Worm (Caenorhabditis elegans) whole organism, L2 larva: ENCODE data around the gene moc-2.

Experiments
- C34F6.9 ChIP-seq: fragments of 150-350 bp; optimal IDR thresholded peaks from 2 replicates; lab custom pipeline; 2014; ENCODE audit warnings: missing biosample characterization, missing genetic modification characterization
- R02D3.7 ChIP-seq: fragments of 150-350 bp; optimal IDR thresholded peaks from 2 replicates; lab custom pipeline; 2014; ENCODE audit warnings: missing biosample characterization, missing genetic modification characterization
- Y55F3AM.14 ChIP-seq: fragments of 200-800 bp; sonication (Bioruptor generic); optimal IDR thresholded peaks from 2 replicates; lab custom pipeline; 2018; ENCODE audit warnings: mild to moderate bottlenecking, missing genetic modification characterization, missing compliant biosample characterization
- ZK546.5 ChIP-seq: sonication (generic microtip); optimal IDR thresholded peaks from 2 replicates; lab custom pipeline; 2017; ENCODE audit warnings: missing biosample characterization, missing genetic modification characterization
- alr-1 ChIP-seq: fragments of 150-350 bp; optimal IDR thresholded peaks from 2 replicates; lab custom pipeline; 2014; ENCODE audit warnings: missing biosample characterization, missing genetic modification characterization
- ceh-16 ChIP-seq: fragments of 150-350 bp; optimal IDR thresholded peaks from 2 replicates; lab custom pipeline; 2014; ENCODE audit warnings: missing biosample characterization, missing genetic modification characterization
- crh-2 ChIP-seq: sonication (generic microtip); optimal IDR thresholded peaks from 2 replicates; lab custom pipeline; 2017; ENCODE audit warnings: missing biosample characterization, missing genetic modification characterization
- egl-27 ChIP-seq: sonication (generic microtip); optimal IDR thresholded peaks from 3 replicates; lab custom pipeline; 2017; ENCODE audit warnings: missing biosample characterization, missing genetic modification reagents, missing genetic modification characterization
- elt-1 ChIP-seq: fragments of 150-350 bp; optimal IDR thresholded peaks from 2 replicates; lab custom pipeline; 2014; ENCODE audit warnings: missing biosample characterization, missing genetic modification characterization
- elt-3 ChIP-seq: sonication (generic microtip); optimal IDR thresholded peaks from 2 replicates; lab custom pipeline; 2017; ENCODE audit warnings: missing biosample characterization, missing genetic modification characterization
- fos-1 ChIP-seq: fragments of 150-350 bp; optimal IDR thresholded peaks from 2 replicates; lab custom pipeline; 2014; ENCODE audit warnings: missing biosample characterization, missing genetic modification characterization
- gmeb-1 ChIP-seq: fragments of 150-350 bp; optimal IDR thresholded peaks from 2 replicates; lab custom pipeline; 2014; ENCODE audit warnings: missing biosample characterization, missing genetic modification characterization
- lin-11 ChIP-seq: fragments of 150-350 bp; sonication (generic microtip); optimal IDR thresholded peaks from 2 replicates; lab custom pipeline; 2014; ENCODE audit warnings: missing biosample characterization, missing genetic modification characterization, inconsistent platforms, mixed read lengths
- lin-39 ChIP-seq: fragments of 150-350 bp; optimal IDR thresholded peaks from 2 replicates; lab custom pipeline; 2014; ENCODE audit warnings: missing biosample characterization, missing genetic modification reagents, missing genetic modification characterization
- lsy-2 ChIP-seq, 2 experiments: fragments of 150-350 bp in 1 of 2; sonication (generic microtip) in 1 of 2; optimal IDR thresholded peaks; 2 replicates each; lab custom pipeline; 2014 to 2017; ENCODE audit warnings: missing biosample characterization in 2 of 2, missing genetic modification characterization in 2 of 2
- mab-5 ChIP-seq: fragments of 150-350 bp; optimal IDR thresholded peaks from 2 replicates; lab custom pipeline; 2014; ENCODE audit warnings: missing biosample characterization, missing genetic modification characterization
- mdl-1 ChIP-seq, 2 experiments: fragments of 150-350 bp in 1 of 2; sonication (generic microtip) in 1 of 2; optimal IDR thresholded peaks; 2 replicates each; lab custom pipeline; 2017; ENCODE audit warnings: missing biosample characterization in 2 of 2, missing genetic modification characterization in 2 of 2
- nhr-10 ChIP-seq: sonication (generic microtip); optimal IDR thresholded peaks from 2 replicates; lab custom pipeline; 2017; ENCODE audit warnings: missing biosample characterization, missing genetic modification characterization
- nhr-11 ChIP-seq: fragments of 150-350 bp; optimal IDR thresholded peaks from 2 replicates; lab custom pipeline; 2014; ENCODE audit warnings: missing biosample characterization, missing genetic modification characterization
- nhr-12 ChIP-seq: fragments of 150-350 bp; optimal IDR thresholded peaks from 2 replicates; lab custom pipeline; 2014; ENCODE audit warnings: missing biosample characterization, missing genetic modification characterization
- nhr-129 ChIP-seq: fragments of 150-350 bp; optimal IDR thresholded peaks from 2 replicates; lab custom pipeline; 2014; ENCODE audit warnings: missing biosample characterization, missing genetic modification characterization
- nhr-21 ChIP-seq: fragments of 150-350 bp; optimal IDR thresholded peaks from 2 replicates; lab custom pipeline; 2014; ENCODE audit warnings: missing biosample characterization, missing genetic modification characterization
- nhr-23 ChIP-seq: fragments of 150-350 bp; optimal IDR thresholded peaks from 2 replicates; lab custom pipeline; 2014; ENCODE audit warnings: missing biosample characterization, missing genetic modification reagents, missing genetic modification characterization
- nhr-25 ChIP-seq: fragments of 150-350 bp; sonication (generic microtip); optimal IDR thresholded peaks from 3 replicates; lab custom pipeline; 2014; ENCODE audit warnings: missing biosample characterization, missing genetic modification characterization
- nhr-6 ChIP-seq: fragments of 150-350 bp; optimal IDR thresholded peaks from 2 replicates; lab custom pipeline; 2014; ENCODE audit warnings: missing biosample characterization, missing genetic modification characterization
- nhr-77 ChIP-seq: fragments of 150-350 bp; optimal IDR thresholded peaks from 2 replicates; lab custom pipeline; 2014; ENCODE audit warnings: missing biosample characterization, missing genetic modification characterization
- peb-1 ChIP-seq: fragments of 150-350 bp; optimal IDR thresholded peaks from 2 replicates; lab custom pipeline; 2014; ENCODE audit warnings: missing biosample characterization, missing genetic modification characterization
- sem-4 ChIP-seq: fragments of 150-350 bp; optimal IDR thresholded peaks from 2 replicates; lab custom pipeline; 2014; ENCODE audit warnings: missing biosample characterization, missing genetic modification reagents, missing genetic modification characterization
- skn-1 ChIP-seq: sonication (generic microtip); optimal IDR thresholded peaks from 2 replicates; lab custom pipeline; 2017; ENCODE audit warnings: missing biosample characterization, missing genetic modification characterization
- sma-3 ChIP-seq: sonication (generic microtip); optimal IDR thresholded peaks from 2 replicates; lab custom pipeline; 2016; ENCODE audit warnings: missing genetic modification reagents, missing genetic modification characterization, missing compliant biosample characterization
- sma-9 ChIP-seq, 2 experiments: fragments of 150-350 bp in 1 of 2; sonication (generic microtip) in 1 of 2; optimal IDR thresholded peaks; 2 replicates each; lab custom pipeline; 2014 to 2016; ENCODE audit warnings: missing genetic modification characterization in 2 of 2, mild to moderate bottlenecking in 1 of 2, missing biosample characterization in 1 of 2, missing compliant biosample characterization in 1 of 2, missing genetic modification reagents in 1 of 2, moderate library complexity in 1 of 2
- snpc-4 ChIP-seq: fragments of 150-350 bp; optimal IDR thresholded peaks from 2 replicates; lab custom pipeline; 2014; ENCODE audit warnings: missing biosample characterization, missing genetic modification characterization
- unc-39 ChIP-seq: fragments of 150-350 bp; optimal IDR thresholded peaks from 2 replicates; lab custom pipeline; 2014; ENCODE audit warnings: missing biosample characterization, missing genetic modification characterization
- unc-55 ChIP-seq: fragments of 150-350 bp; sonication (generic microtip); optimal IDR thresholded peaks from 3 replicates; lab custom pipeline; 2014; ENCODE audit warnings: missing biosample characterization, missing genetic modification reagents, missing genetic modification characterization
- unc-62 ChIP-seq: fragments of 150-350 bp; optimal IDR thresholded peaks from 2 replicates; lab custom pipeline; 2014; ENCODE audit warnings: missing biosample characterization, missing genetic modification reagents, missing genetic modification characterization
- zag-1 ChIP-seq: fragments of 150-350 bp; optimal IDR thresholded peaks from 2 replicates; lab custom pipeline; 2014; ENCODE audit warnings: missing biosample characterization, missing genetic modification characterization
- ztf-1 ChIP-seq: fragments of 200-800 bp; sonication (Bioruptor generic); conservative IDR thresholded peaks from 2 replicates; pipeline ENCODE4 v1.3.6; 2022; ENCODE audit warnings: missing genetic modification characterization, missing compliant biosample characterization
- ztf-11 ChIP-seq: sonication (generic microtip); optimal IDR thresholded peaks from 2 replicates; lab custom pipeline; 2017; ENCODE audit warnings: missing biosample characterization, missing genetic modification characterization
- ztf-4 ChIP-seq: fragments of 150-350 bp; optimal IDR thresholded peaks from 2 replicates; lab custom pipeline; 2014; ENCODE audit warnings: missing biosample characterization, missing genetic modification characterization

Gene moc-2

DNA sequence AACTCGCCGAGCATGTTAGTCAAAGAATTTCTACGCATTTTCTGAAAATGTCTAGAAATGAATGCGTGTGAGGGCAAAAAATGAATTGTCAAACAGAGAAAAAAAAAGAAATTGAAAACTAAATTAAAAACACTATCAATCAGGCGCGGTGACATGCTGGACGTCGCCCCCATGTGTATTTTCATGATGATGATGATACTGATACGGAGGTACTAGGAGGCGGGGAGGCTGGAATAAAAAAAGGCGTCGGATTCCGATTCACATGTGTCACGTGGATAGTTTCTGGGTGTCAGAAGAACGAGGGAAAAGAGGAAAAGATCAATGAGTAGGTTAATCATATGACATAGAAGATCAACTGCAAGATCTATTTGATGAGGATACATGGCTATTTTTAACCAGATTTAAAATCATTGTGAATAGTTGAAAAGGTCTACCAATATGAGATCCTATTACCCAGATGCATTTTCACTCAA lies 1.4 kb upstream of the moc-2 start, which contains the start of gene W01A11.7:
Gene W01A11.7 (minus strand): TSS at position 51 of the 473 bp plus-strand sequence.
- TF ChIP-seq nhr-23 (tag; lab: Kevin White, UChicago) (no peak), nhr-129 (tag; lab: Kevin White, UChicago) (peak; percentile 34), nhr-25 (tag; lab: Kevin White, UChicago) (peak; percentile 48), ZK546.5 (tag; lab: Kevin White, UChicago) (no peak), sma-9 (GFP tag; optimal IDR thresholded peaks at IDR 0.05; lab: Kevin White, UChicago) (peak; percentile 47), sma-9 (tag; optimal IDR thresholded peaks at IDR 0.05; lab: Kevin White, UChicago) (no peak), gmeb-1 (tag; lab: Kevin White, UChicago) (peak; percentile 34), sma-3 (GFP tag; lab: Kevin White, UChicago) (peak; percentile 78), nhr-11 (no peak), nhr-12 (tag; lab: Kevin White, UChicago) (no peak), ceh-16 (tag; lab: Kevin White, UChicago) (no peak), nhr-6 (tag; lab: Kevin White, UChicago) (no peak), unc-62 (GFP tag; lab: Kevin White, UChicago) (no peak), nhr-21 (tag; lab: Kevin White, UChicago) (peak; percentile 18)
- TF ChIP-seq, all 48 proteins: peak for 6

DNA sequence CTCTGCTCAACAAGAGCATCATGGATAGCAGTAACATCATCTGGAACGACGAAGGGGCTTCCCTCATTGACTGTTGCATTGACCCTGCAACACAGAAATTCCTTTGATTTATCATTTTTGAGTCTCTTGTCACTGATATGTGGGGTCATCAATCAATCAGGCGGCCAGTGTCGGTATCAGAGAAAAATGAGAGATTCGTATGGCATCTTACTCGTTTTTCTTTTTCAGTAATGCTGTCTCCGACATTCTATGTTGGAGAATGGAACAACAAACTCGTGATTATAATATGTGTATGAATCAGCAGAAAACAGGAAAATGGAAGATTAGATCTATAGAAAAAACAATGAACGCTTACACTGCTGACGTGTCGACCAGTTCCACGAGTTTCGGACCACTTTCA lies 823 bp downstream of the moc-2 start:
- TF ChIP-seq R02D3.7 (no peak), elt-3 (tag; lab: Kevin White, UChicago) (no peak), ceh-16 (tag; lab: Kevin White, UChicago) (no peak), unc-55 (GFP tag; lab: Kevin White, UChicago) (no peak), peb-1 (no peak), unc-39 (tag; lab: Kevin White, UChicago) (no peak), nhr-12 (tag; lab: Kevin White, UChicago) (no peak), mab-5 (tag; lab: Kevin White, UChicago) (peak; percentile 35), sma-9 (GFP tag; optimal IDR thresholded peaks at IDR 0.05; lab: Kevin White, UChicago) (peak; percentile 42), sma-9 (tag; optimal IDR thresholded peaks at IDR 0.05; lab: Kevin White, UChicago) (no peak), elt-1 (tag; lab: Kevin White, UChicago) (no peak), gmeb-1 (tag; lab: Kevin White, UChicago) (peak; percentile 9), nhr-11 (no peak), crh-2 (tag; lab: Kevin White, UChicago) (peak; percentile 12), nhr-25 (tag; lab: Kevin White, UChicago) (peak; percentile 56), nhr-129 (tag; lab: Kevin White, UChicago) (peak; percentile 43), sma-3 (GFP tag; lab: Kevin White, UChicago) (no peak), fos-1 (tag; lab: Kevin White, UChicago) (peak; percentile 6)

DNA sequence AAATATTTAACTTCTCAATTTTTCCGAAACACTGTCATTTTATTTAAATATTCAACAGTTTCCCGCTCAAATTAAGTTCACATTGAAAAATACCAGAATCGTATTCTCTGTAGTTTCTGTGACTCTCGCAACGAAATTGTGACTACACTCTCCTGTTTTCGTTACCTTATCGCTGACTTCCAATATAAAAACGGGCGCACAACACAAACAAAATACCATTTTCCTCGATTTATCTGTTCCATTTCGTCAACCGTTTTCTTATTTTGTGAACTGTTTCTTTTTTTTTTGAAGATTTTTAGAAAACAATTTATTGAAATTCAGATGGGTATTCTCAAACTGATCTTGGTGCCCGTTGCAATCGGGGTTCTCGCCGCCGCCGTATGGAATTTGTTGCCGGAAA lies 5.1 kb downstream of the moc-2 start, which contains the start of gene W01A11.1:
Gene W01A11.1 (plus strand): TSS at position 322 of the 400 bp plus-strand sequence.
- TF ChIP-seq unc-55 (GFP tag; lab: Kevin White, UChicago) (no peak), nhr-10 (tag; lab: Kevin White, UChicago) (no peak), ceh-16 (tag; lab: Kevin White, UChicago) (no peak), C34F6.9 (tag; lab: Kevin White, UChicago) (no peak), lsy-2 (tag; optimal IDR thresholded peaks at IDR 0.05; lab: Kevin White, UChicago) (no peak), unc-62 (GFP tag; lab: Kevin White, UChicago) (no peak), lin-11 (tag; lab: Kevin White, UChicago) (no peak), mab-5 (tag; lab: Kevin White, UChicago) (no peak), snpc-4 (tag; lab: Kevin White, UChicago) (no peak), fos-1 (tag; lab: Kevin White, UChicago) (no peak), zag-1 (tag; lab: Kevin White, UChicago) (no peak), ztf-1 (no peak), sma-3 (GFP tag; lab: Kevin White, UChicago) (no peak), R02D3.7 (no peak)

DNA sequence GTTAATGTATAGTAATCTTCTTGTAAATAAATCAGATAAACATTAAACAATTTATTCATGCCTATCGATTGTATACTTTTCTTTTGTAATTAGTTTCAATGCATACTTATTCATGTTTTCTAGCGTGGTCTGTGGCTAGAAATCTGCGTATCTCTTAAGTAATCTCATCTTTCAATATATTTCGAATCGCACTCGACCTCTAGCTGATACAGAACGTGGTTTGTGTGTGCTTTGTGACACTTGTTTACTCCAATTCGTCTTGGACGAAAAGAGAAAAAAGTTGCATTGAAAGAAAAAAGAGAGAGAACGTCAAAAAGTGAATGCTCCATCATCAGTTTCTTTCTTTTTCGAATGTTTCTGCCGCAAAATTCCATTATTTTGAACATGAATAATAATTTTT lies 5.5 kb downstream of the moc-2 start:
- TF ChIP-seq nhr-129 (tag; lab: Kevin White, UChicago) (peak; percentile 2), sma-9 (GFP tag; optimal IDR thresholded peaks at IDR 0.05; lab: Kevin White, UChicago) (no peak), sma-9 (tag; optimal IDR thresholded peaks at IDR 0.05; lab: Kevin White, UChicago) (no peak), lin-11 (tag; lab: Kevin White, UChicago) (no peak), lsy-2 (tag; optimal IDR thresholded peaks at IDR 0.05; lab: Kevin White, UChicago) (no peak), nhr-23 (tag; lab: Kevin White, UChicago) (no peak), ztf-4 (tag; lab: Kevin White, UChicago) (no peak)

DNA sequence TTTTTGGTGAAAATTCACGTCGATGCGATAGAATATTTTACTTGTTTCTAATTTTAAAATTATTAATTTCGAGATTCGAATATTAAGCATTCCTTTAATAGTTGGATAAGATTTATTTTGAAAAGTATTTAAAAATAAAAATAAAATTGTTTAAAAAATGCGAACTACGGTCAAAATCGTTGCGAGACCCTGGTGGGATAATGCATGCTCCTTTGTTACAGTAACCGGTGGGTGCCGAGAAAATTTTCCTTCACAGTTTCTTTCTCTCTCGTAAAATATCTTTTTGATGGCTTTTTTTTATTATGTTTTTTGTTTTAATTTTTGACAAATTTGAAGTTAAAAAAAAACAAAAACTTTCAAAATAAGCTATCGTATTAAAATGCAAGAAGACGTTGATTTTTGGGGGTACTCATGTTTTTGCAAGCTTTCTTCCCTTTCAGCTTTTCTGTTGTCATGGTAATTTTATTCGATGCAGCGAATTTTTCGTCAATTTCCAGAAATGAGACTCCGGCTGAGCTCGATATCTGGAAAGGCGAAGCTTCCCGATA lies 7.3 kb downstream of the moc-2 start, which contains the start of gene dgtr-1:
Gene dgtr-1 (plus strand): TSS at position 498 of the 548 bp plus-strand sequence.
- TF ChIP-seq sma-9 (GFP tag; optimal IDR thresholded peaks at IDR 0.05; lab: Kevin White, UChicago) (no peak), sma-9 (tag; optimal IDR thresholded peaks at IDR 0.05; lab: Kevin White, UChicago) (no peak), nhr-129 (tag; lab: Kevin White, UChicago) (no peak), unc-62 (GFP tag; lab: Kevin White, UChicago) (no peak), R02D3.7 (no peak), unc-55 (GFP tag; lab: Kevin White, UChicago) (no peak), Y55F3AM.14 (no peak), lsy-2 (tag; optimal IDR thresholded peaks at IDR 0.05; lab: Kevin White, UChicago) (no peak), alr-1 (tag; lab: Kevin White, UChicago) (no peak), skn-1 (no peak), mdl-1 (tag; optimal IDR thresholded peaks at IDR 0.05; lab: Kevin White, UChicago) (no peak), nhr-77 (tag; lab: Kevin White, UChicago) (no peak), crh-2 (tag; lab: Kevin White, UChicago) (no peak), lin-11 (tag; lab: Kevin White, UChicago) (no peak), sem-4 (no peak), gmeb-1 (tag; lab: Kevin White, UChicago) (no peak), lin-39 (tag; lab: Kevin White, UChicago) (no peak), mab-5 (tag; lab: Kevin White, UChicago) (no peak), ztf-11 (no peak), egl-27 (tag; lab: Kevin White, UChicago) (no peak)
- TF ChIP-seq, all 48 proteins: peak for 0
